Worm (Caenorhabditis elegans): ENCODE results near the gene C50F4.8.

DNA sequence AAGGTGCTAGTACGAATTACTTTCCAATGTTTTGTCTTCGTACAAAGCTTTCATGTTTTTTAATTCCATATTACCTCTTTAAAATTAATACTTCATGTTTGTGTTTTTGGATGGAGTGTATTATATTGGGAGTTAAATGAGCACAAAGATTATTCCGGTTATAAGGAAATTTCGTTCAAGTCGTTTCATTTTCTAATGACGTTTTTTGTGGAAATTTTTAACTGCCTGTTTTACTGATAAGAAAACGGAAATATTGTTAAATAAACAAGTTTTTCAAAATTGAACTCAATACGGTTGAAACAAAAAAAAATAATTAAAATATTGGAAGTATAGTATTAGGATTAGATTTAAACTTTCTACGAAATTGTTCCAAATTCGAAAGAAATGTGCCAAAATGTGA, 8.7 kb upstream of the C50F4.8 start:
- TF ChIP-seq mdl-1 (tag; optimal IDR thresholded peaks at IDR 0.05) = no peak
- no peak for TF ChIP-seq pha-4 (tag; optimal IDR thresholded peaks at IDR 0.05)
